Worm (Caenorhabditis elegans): ENCODE measurements around the gene pdzd-8.

DNA sequence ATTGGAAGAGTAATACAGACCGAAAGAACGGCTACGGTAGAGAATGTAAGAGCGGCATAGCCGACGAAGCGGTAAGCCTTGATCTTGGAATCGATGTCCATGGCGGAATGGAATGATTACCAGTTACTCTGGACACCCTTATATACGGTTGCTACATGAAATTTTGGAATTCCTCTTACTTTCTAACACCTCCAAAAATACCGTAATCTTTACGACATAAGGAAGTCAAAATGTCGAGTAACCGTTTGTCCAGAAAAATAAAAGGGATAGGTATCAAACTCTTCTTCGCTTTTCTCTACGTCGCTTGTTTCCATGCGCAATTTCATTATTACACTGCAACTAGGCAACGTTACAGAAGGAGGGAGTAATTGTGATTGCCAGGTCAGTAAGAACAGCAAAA is 4.4 kb downstream of the pdzd-8 start, which contains the start of gene col-119:
- TF ChIP-seq lin-39 (tag; optimal IDR thresholded peaks at IDR 0.05) (no peak), sma-3 (GFP tag; optimal IDR thresholded peaks at IDR 0.05) (no peak)

All from whole organism, L2 larva.